Worm (Caenorhabditis elegans): ENCODE measurements around the gene Y61A9LA.10.

The Y61A9LA.10 gene

ce11 chrV:4624717-4625116 lies 9.1 kb upstream of the Y61A9LA.10 start:
- no peak for TF ChIP-seq gmeb-1 (tag; optimal IDR thresholded peaks at IDR 0.05)
- no peak for TF ChIP-seq ztf-11 (tag; optimal IDR thresholded peaks at IDR 0.05)
- TF ChIP-seq ztf-1 (GFP tag; conservative IDR thresholded peaks at IDR 0.05) = no peak
- TF ChIP-seq nhr-21 (tag; optimal IDR thresholded peaks at IDR 0.05) = no peak
- no peak for TF ChIP-seq nhr-6 (tag; optimal IDR thresholded peaks at IDR 0.05)
- TF ChIP-seq C34F6.9 (tag; optimal IDR thresholded peaks at IDR 0.05) = no peak
- TF ChIP-seq alr-1 (tag; optimal IDR thresholded peaks at IDR 0.05) = no peak
- no peak for TF ChIP-seq mab-5 (tag; optimal IDR thresholded peaks at IDR 0.05)
- no peak for TF ChIP-seq nhr-11 (tag; optimal IDR thresholded peaks at IDR 0.05)
- no peak for TF ChIP-seq lin-39 (tag; optimal IDR thresholded peaks at IDR 0.05)
- TF ChIP-seq ceh-16 (tag; optimal IDR thresholded peaks at IDR 0.05) = no peak
- TF ChIP-seq nhr-10 (tag; optimal IDR thresholded peaks at IDR 0.05) = no peak

- no peak for TF ChIP-seq skn-1 (tag; optimal IDR thresholded peaks at IDR 0.05)
- TF ChIP-seq sem-4 (tag; optimal IDR thresholded peaks at IDR 0.05) = no peak
- no peak for TF ChIP-seq ZK546.5 (tag; optimal IDR thresholded peaks at IDR 0.05)
- no peak for TF ChIP-seq nhr-129 (tag; optimal IDR thresholded peaks at IDR 0.05)
- no peak for TF ChIP-seq nhr-23 (tag; optimal IDR thresholded peaks at IDR 0.05)
- no peak for TF ChIP-seq elt-3 (tag; optimal IDR thresholded peaks at IDR 0.05)
- TF ChIP-seq ztf-1 (GFP tag; conservative IDR thresholded peaks at IDR 0.05) = no peak
- TF ChIP-seq nhr-10 (tag; optimal IDR thresholded peaks at IDR 0.05) = no peak
- TF ChIP-seq ztf-11 (tag; optimal IDR thresholded peaks at IDR 0.05) = no peak
- no peak for TF ChIP-seq snpc-4 (tag; optimal IDR thresholded peaks at IDR 0.05)
- no peak for TF ChIP-seq peb-1 (tag; optimal IDR thresholded peaks at IDR 0.05)
Measured at ce11 chrV:4623535-4623934, 7.9 kb upstream of the Y61A9LA.10 start.

ce11 chrV:4617260-4617659 lies 1.6 kb upstream of the Y61A9LA.10 start, which contains the start of gene sumv-2:
TSS of gene sumv-2 (plus strand) at chrV:4617560.
- TF ChIP-seq alr-1 (tag; optimal IDR thresholded peaks at IDR 0.05) (no peak), lin-11 (tag; optimal IDR thresholded peaks at IDR 0.05) (no peak), mab-5 (tag; optimal IDR thresholded peaks at IDR 0.05) (no peak), nhr-129 (tag; optimal IDR thresholded peaks at IDR 0.05) (no peak), R02D3.7 (tag; optimal IDR thresholded peaks at IDR 0.05) (no peak), F13H6.1 (tag; optimal IDR thresholded peaks at IDR 0.05) (no peak), nhr-12 (tag; optimal IDR thresholded peaks at IDR 0.05) (no peak), elt-3 (tag; optimal IDR thresholded peaks at IDR 0.05) (no peak), ceh-82 (tag; optimal IDR thresholded peaks at IDR 0.05) (no peak), zag-1 (tag; optimal IDR thresholded peaks at IDR 0.05) (no peak), nhr-6 (tag; optimal IDR thresholded peaks at IDR 0.05) (no peak), snpc-4 (tag; optimal IDR thresholded peaks at IDR 0.05) (no peak), nhr-10 (tag; optimal IDR thresholded peaks at IDR 0.05) (no peak)

- TF ChIP-seq R02D3.7 (tag; optimal IDR thresholded peaks at IDR 0.05) (no peak), egl-27 (tag; optimal IDR thresholded peaks at IDR 0.05) (no peak), nhr-77 (tag; optimal IDR thresholded peaks at IDR 0.05) (no peak), unc-62 (GFP tag; optimal IDR thresholded peaks at IDR 0.05) (no peak), mab-5 (tag; optimal IDR thresholded peaks at IDR 0.05) (no peak), lin-11 (tag; optimal IDR thresholded peaks at IDR 0.05) (no peak), ztf-4 (tag; optimal IDR thresholded peaks at IDR 0.05) (no peak)
Measured at ce11 chrV:4606828-4607227, 8.8 kb downstream of the Y61A9LA.10 start, which contains the start of gene txt-6. TSS of gene txt-6 (minus strand) at chrV:4606928.

- TF ChIP-seq mdl-1 (tag; optimal IDR thresholded peaks at IDR 0.05) = no peak
- no peak for TF ChIP-seq unc-55 (GFP tag; optimal IDR thresholded peaks at IDR 0.05)
Measured at ce11 chrV:4599225-4599624, 16.4 kb downstream of the Y61A9LA.10 start.

ce11 chrV:4598489-4598888 lies 17.1 kb downstream of the Y61A9LA.10 start:
- TF ChIP-seq ztf-1 (GFP tag; conservative IDR thresholded peaks at IDR 0.05) (no peak), alr-1 (tag; optimal IDR thresholded peaks at IDR 0.05) (no peak), gmeb-1 (tag; optimal IDR thresholded peaks at IDR 0.05) (peak; percentile 27), elt-3 (tag; optimal IDR thresholded peaks at IDR 0.05) (no peak), skn-1 (tag; optimal IDR thresholded peaks at IDR 0.05) (no peak), unc-62 (GFP tag; optimal IDR thresholded peaks at IDR 0.05) (no peak), fos-1 (tag; optimal IDR thresholded peaks at IDR 0.05) (peak; percentile 62), dmd-4 (tag; optimal IDR thresholded peaks at IDR 0.05) (no peak), nhr-21 (tag; optimal IDR thresholded peaks at IDR 0.05) (no peak), R02D3.7 (tag; optimal IDR thresholded peaks at IDR 0.05) (no peak), ceh-16 (tag; optimal IDR thresholded peaks at IDR 0.05) (no peak), ceh-82 (tag; optimal IDR thresholded peaks at IDR 0.05) (no peak)
